Worm (Caenorhabditis elegans): ENCODE data around the gene des-2.

ce11 chrV:11379341-11379740 is 42.2 kb downstream of the des-2 start:
- TF ChIP-seq ets-4 (GFP tag; optimal IDR thresholded peaks at IDR 0.05) (no peak), F55B11.4 (tag; optimal IDR thresholded peaks at IDR 0.05; ENCODE audit: borderline replicate concordance, insufficient read depth) (no peak)
